Fruit fly (Drosophila melanogaster) whole organism, embryonic: ENCODE data around the gene Gprk2.

Experiments used
- Antp ChIP-seq: fragments of 200-800 bp; sonication (Bioruptor generic); optimal IDR thresholded peaks from 3 replicates; lab custom pipeline; 2016; ENCODE audit warnings: missing biosample characterization, missing genetic modification characterization
- Blimp-1 ChIP-seq: fragments of 200-800 bp; sonication (Bioruptor generic); optimal IDR thresholded peaks from 3 replicates; lab custom pipeline; 2018; ENCODE audit warnings: missing biosample characterization, missing genetic modification characterization, mild to moderate bottlenecking, moderate library complexity, missing genetic modification reagents
- CG11085 ChIP-seq: fragments of 200-800 bp; sonication (Bioruptor generic); IDR thresholded peaks from 2 replicates; pipeline ENCODE4 v1.3.6; 2022; ENCODE audit warnings: missing biosample characterization, missing genetic modification characterization
- CG11247 ChIP-seq: fragments of 200-800 bp; sonication (Bioruptor generic); IDR thresholded peaks from 2 replicates; pipeline ENCODE4 v1.3.6; 2022; ENCODE audit warnings: missing biosample characterization, missing genetic modification characterization
- CG12219 ChIP-seq: fragments of 200-800 bp; sonication (Bioruptor generic); optimal IDR thresholded peaks from 3 replicates; lab custom pipeline; 2018; ENCODE audit warnings: missing biosample characterization, mild to moderate bottlenecking, missing genetic modification characterization
- CG12236 ChIP-seq: fragments of 200-800 bp; sonication (Bioruptor generic); optimal IDR thresholded peaks from 2 replicates; lab custom pipeline; 2016; ENCODE audit warnings: missing biosample characterization, missing genetic modification characterization
- CG12744 ChIP-seq: fragments of 200-800 bp; sonication (Bioruptor generic); optimal IDR thresholded peaks from 2 replicates; lab custom pipeline; 2016; ENCODE audit warnings: missing biosample characterization, missing genetic modification characterization
- CG13296 ChIP-seq: fragments of 200-800 bp; sonication (Bioruptor generic); optimal IDR thresholded peaks from 3 replicates; lab custom pipeline; 2018; ENCODE audit warnings: missing biosample characterization, mild to moderate bottlenecking, missing genetic modification characterization
- CG13424 ChIP-seq: fragments of 200-800 bp; sonication (Bioruptor generic); optimal IDR thresholded peaks from 2 replicates; lab custom pipeline; 2019; ENCODE audit warnings: missing biosample characterization, mild to moderate bottlenecking, missing genetic modification characterization, moderate library complexity
- CG13624 ChIP-seq: fragments of 200-800 bp; sonication (Bioruptor generic); optimal IDR thresholded peaks from 2 replicates; lab custom pipeline; 2016; ENCODE audit warnings: missing biosample characterization, missing genetic modification characterization
- CG13894 ChIP-seq: fragments of 200-800 bp; sonication (Bioruptor generic); optimal IDR thresholded peaks from 3 replicates; lab custom pipeline; 2018; ENCODE audit warnings: missing biosample characterization, mild to moderate bottlenecking, missing genetic modification characterization, moderate library complexity
- CG14050 ChIP-seq: fragments of 200-800 bp; sonication (Bioruptor generic); IDR thresholded peaks from 3 replicates; pipeline ENCODE4 v1.3.6; 2022; ENCODE audit warnings: missing biosample characterization, missing genetic modification characterization
- CG14441 ChIP-seq: fragments of 200-800 bp; sonication (Bioruptor generic); IDR thresholded peaks from 2 replicates; pipeline ENCODE4 v1.3.6; 2022; ENCODE audit warnings: missing biosample characterization, missing genetic modification characterization
- CG15011 ChIP-seq: fragments of 200-800 bp; sonication (Bioruptor generic); optimal IDR thresholded peaks from 3 replicates; lab custom pipeline; 2018; ENCODE audit warnings: missing biosample characterization, mild to moderate bottlenecking, missing genetic modification characterization
- CG1602 ChIP-seq: fragments of 200-800 bp; sonication (Bioruptor generic); optimal IDR thresholded peaks from 3 replicates; lab custom pipeline; 2016; ENCODE audit warnings: missing biosample characterization, missing genetic modification characterization
- CG17385 ChIP-seq: fragments of 200-800 bp; sonication (Bioruptor generic); optimal IDR thresholded peaks from 3 replicates; lab custom pipeline; 2018; ENCODE audit warnings: missing biosample characterization, mild to moderate bottlenecking, missing genetic modification characterization
- CG17568 ChIP-seq: fragments of 200-800 bp; sonication (Bioruptor generic); optimal IDR thresholded peaks from 2 replicates; lab custom pipeline; 2018; ENCODE audit warnings: missing biosample characterization, mild to moderate bottlenecking, missing genetic modification characterization, moderate library complexity
- CG2875 ChIP-seq: fragments of 200-800 bp; sonication (Bioruptor generic); optimal IDR thresholded peaks from 2 replicates; lab custom pipeline; 2017; ENCODE audit warnings: missing biosample characterization, mild to moderate bottlenecking, missing genetic modification characterization, missing genetic modification reagents
- CG31388 ChIP-seq: fragments of 200-800 bp; sonication (Bioruptor generic); optimal IDR thresholded peaks from 2 replicates; lab custom pipeline; 2016; ENCODE audit warnings: missing biosample characterization, missing genetic modification characterization
- CG32767 ChIP-seq: fragments of 200-800 bp; sonication (Bioruptor generic); IDR thresholded peaks from 2 replicates; pipeline ENCODE4 v1.3.6; 2022; ENCODE audit warnings: missing biosample characterization, missing genetic modification characterization
- CG7963 ChIP-seq: fragments of 200-800 bp; sonication (Bioruptor generic); IDR thresholded peaks from 3 replicates; pipeline ENCODE4 v1.3.6; 2022; ENCODE audit warnings: missing biosample characterization, missing genetic modification characterization; ENCODE audit not compliant: partially characterized antibody
- CrebB ChIP-seq: fragments of 200-800 bp; sonication (Bioruptor generic); optimal IDR thresholded peaks from 3 replicates; lab custom pipeline; 2018; ENCODE audit warnings: missing biosample characterization, mild to moderate bottlenecking, missing genetic modification characterization
- Dek ChIP-seq: fragments of 200-800 bp; sonication (Bioruptor generic); optimal IDR thresholded peaks from 3 replicates; lab custom pipeline; 2019; ENCODE audit warnings: missing biosample characterization, mild to moderate bottlenecking, missing genetic modification characterization, moderate library complexity
- Dip2 ChIP-seq: fragments of 200-800 bp; sonication (Bioruptor generic); IDR thresholded peaks from 2 replicates; pipeline ENCODE4 v1.3.6; 2022; ENCODE audit warnings: missing biosample characterization, missing genetic modification characterization
- E2f1 ChIP-seq: fragments of 200-800 bp; sonication (Bioruptor generic); IDR thresholded peaks from 2 replicates; pipeline ENCODE4 v1.3.6; 2022; ENCODE audit warnings: missing biosample characterization, missing genetic modification characterization
- ERR ChIP-seq: fragments of 200-800 bp; sonication (Bioruptor generic); optimal IDR thresholded peaks from 2 replicates; lab custom pipeline; 2016; ENCODE audit warnings: missing biosample characterization, missing genetic modification characterization
- Jarid2 ChIP-seq: fragments of 200-800 bp; sonication (Bioruptor generic); optimal IDR thresholded peaks from 3 replicates; lab custom pipeline; 2017; ENCODE audit warnings: mild to moderate bottlenecking, missing biosample characterization, missing genetic modification reagents, missing genetic modification characterization
- Lhr ChIP-seq: fragments of 200-800 bp; sonication (Bioruptor generic); optimal IDR thresholded peaks from 3 replicates; lab custom pipeline; 2017; ENCODE audit warnings: mild to moderate bottlenecking, missing biosample characterization, missing genetic modification reagents, missing genetic modification characterization
- Mes4 ChIP-seq: fragments of 200-800 bp; sonication (Bioruptor generic); optimal IDR thresholded peaks from 2 replicates; lab custom pipeline; 2016; ENCODE audit warnings: missing biosample characterization, missing genetic modification characterization
- Nf-YA ChIP-seq: fragments of 200-800 bp; sonication (Bioruptor generic); IDR thresholded peaks from 2 replicates; pipeline ENCODE4 v1.3.6; 2022; ENCODE audit warnings: missing biosample characterization, missing genetic modification characterization
- Oaz ChIP-seq: fragments of 200-800 bp; sonication (Bioruptor generic); IDR thresholded peaks from 2 replicates; pipeline ENCODE4 v1.3.6; 2022; ENCODE audit warnings: missing biosample characterization, missing genetic modification characterization
- Optix ChIP-seq: fragments of 200-800 bp; sonication (Bioruptor generic); IDR thresholded peaks from 3 replicates; pipeline ENCODE4 v1.3.6; 2022; ENCODE audit warnings: missing biosample characterization, missing genetic modification characterization
- Ravus ChIP-seq: fragments of 200-800 bp; sonication (Bioruptor generic); IDR thresholded peaks from 2 replicates; pipeline ENCODE4 v1.3.6; 2022; ENCODE audit warnings: missing biosample characterization, missing genetic modification characterization
- Six4 ChIP-seq: fragments of 200-800 bp; sonication (Bioruptor generic); optimal IDR thresholded peaks from 2 replicates; lab custom pipeline; 2016; ENCODE audit warnings: missing biosample characterization, missing genetic modification characterization
- al ChIP-seq: fragments of 200-800 bp; sonication (Bioruptor generic); IDR thresholded peaks from 2 replicates; pipeline ENCODE4 v1.3.6; 2022; ENCODE audit warnings: missing biosample characterization, missing genetic modification characterization
- ase ChIP-seq: fragments of 200-800 bp; sonication (Bioruptor generic); IDR thresholded peaks from 3 replicates; pipeline ENCODE4 v1.3.6; 2022; ENCODE audit warnings: missing biosample characterization, missing genetic modification characterization
- bsh ChIP-seq, 2 experiments: fragments of 200-800 bp; sonication (Bioruptor generic); optimal IDR thresholded peaks; 2 replicates each; lab custom pipeline; 2017 to 2018; ENCODE audit warnings: mild to moderate bottlenecking in 2 of 2, missing biosample characterization in 2 of 2, missing genetic modification characterization in 2 of 2, moderate library complexity in 1 of 2
- cato ChIP-seq: fragments of 200-800 bp; sonication (Bioruptor generic); optimal IDR thresholded peaks from 2 replicates; lab custom pipeline; 2016; ENCODE audit warnings: missing biosample characterization, missing genetic modification characterization, borderline replicate concordance
- ems ChIP-seq: fragments of 200-800 bp; sonication (Bioruptor generic); optimal IDR thresholded peaks from 3 replicates; lab custom pipeline; 2016; ENCODE audit warnings: missing biosample characterization, missing genetic modification characterization
- eyg ChIP-seq: fragments of 200-800 bp; sonication (Bioruptor generic); optimal IDR thresholded peaks from 3 replicates; lab custom pipeline; 2016; ENCODE audit warnings: missing biosample characterization, missing genetic modification characterization
- gce ChIP-seq: fragments of 200-800 bp; sonication (Bioruptor generic); IDR thresholded peaks from 3 replicates; pipeline ENCODE4 v1.3.6; 2022; ENCODE audit warnings: missing biosample characterization, missing genetic modification characterization
- gcm ChIP-seq: fragments of 200-800 bp; sonication (Bioruptor generic); optimal IDR thresholded peaks from 2 replicates; lab custom pipeline; 2019; ENCODE audit warnings: missing biosample characterization, mild to moderate bottlenecking, missing genetic modification characterization, moderate library complexity
- jumu ChIP-seq: fragments of 200-800 bp; sonication (Bioruptor generic); optimal IDR thresholded peaks from 3 replicates; lab custom pipeline; 2016; ENCODE audit warnings: missing biosample characterization, missing genetic modification characterization
- lov ChIP-seq, 2 experiments: fragments of 200-800 bp in 1 of 2; fragments of >200 bp in 1 of 2; sonication (Bioruptor generic) in 1 of 2; IDR thresholded peaks in 1 of 2; optimal IDR thresholded peaks in 1 of 2; 2 replicates in 1 of 2; 3 replicates in 1 of 2; pipeline versions ENCODE4 v1.3.6 to Lab custom; 2017 to 2022; ENCODE audit warnings: missing biosample characterization in 1 of 2, missing genetic modification characterization in 1 of 2
- maf-S ChIP-seq: fragments of 200-800 bp; sonication (Bioruptor generic); optimal IDR thresholded peaks from 2 replicates; lab custom pipeline; 2016; ENCODE audit warnings: missing biosample characterization, missing genetic modification characterization
- otp ChIP-seq: fragments of 200-800 bp; sonication (Bioruptor generic); IDR thresholded peaks from 3 replicates; pipeline ENCODE4, ENCODE4 v1.3.6; 2022; ENCODE audit warnings: missing biosample characterization, missing genetic modification characterization
- pan ChIP-seq, 4 experiments: fragments of >200 bp in 3 of 4; fragments of 200-800 bp in 1 of 4; sonication (Bioruptor generic) in 1 of 4; optimal IDR thresholded peaks in 3 of 4; IDR thresholded peaks in 1 of 4; 2 replicates each; pipeline versions ENCODE4 v1.3.6 to Lab custom; 2017 to 2022; ENCODE audit warnings: missing biosample characterization in 2 of 4, missing genetic modification characterization in 2 of 4, mixed read lengths in 1 of 4
- sob ChIP-seq: fragments of 200-800 bp; sonication (Bioruptor generic); IDR thresholded peaks from 2 replicates; pipeline ENCODE4 v1.3.6; 2022; ENCODE audit warnings: missing biosample characterization, missing genetic modification characterization
- tio ChIP-seq: fragments of 200-800 bp; sonication (Bioruptor generic); optimal IDR thresholded peaks from 2 replicates; lab custom pipeline; 2017; ENCODE audit warnings: missing biosample characterization, missing genetic modification characterization, inconsistent platforms
- tx ChIP-seq: fragments of 200-800 bp; sonication (Bioruptor generic); optimal IDR thresholded peaks from 2 replicates; lab custom pipeline; 2016; ENCODE audit warnings: missing biosample characterization, missing genetic modification characterization

The Gprk2 gene

dm6 chr3R:31424427-31424826, 19.4 kb downstream of the Gprk2 start (continued):
- TF ChIP-seq E2f1 (GFP tag; lab: Robert Waterston, UW) (no peak; the same call in 1 of the 2 replicates), bsh (GFP tag; optimal IDR thresholded peaks at IDR 0.05; lab: Kevin White, UChicago) (no peak), CG1602 (GFP tag; lab: Kevin White, UChicago) (no peak), ase (GFP tag; lab: Robert Waterston, UW) (peak; percentile 34; the same call in 1 of the 3 replicates), CG13424 (tag; lab: Kevin White, UChicago) (no peak), CG12236 (GFP tag; lab: Kevin White, UChicago) (no peak), Dek (tag; lab: Kevin White, UChicago) (no peak), Dip2 (GFP tag; lab: Robert Waterston, UW) (no peak), CG14050 (GFP tag; lab: Robert Waterston, UW) (no peak), otp (GFP tag; lab: Robert Waterston, UW) (no peak), CG31388 (no peak), sob (0 out of 2 replicates have a peak, but pooled peaks have one; percentile 42), cato (GFP tag; lab: Kevin White, UChicago) (no peak), Ravus (GFP tag; lab: Robert Waterston, UW) (no peak), Mes4 (no peak), lov (optimal IDR thresholded peaks at IDR 0.05; lab: Kevin White, UChicago) (no peak), lov (GFP tag; IDR thresholded peaks at IDR 0.05; lab: Robert Waterston, UW) (no peak), jumu (GFP tag; lab: Kevin White, UChicago) (no peak), ERR (no peak), CG2875 (no peak), tx (no peak), CG12219 (GFP tag; lab: Kevin White, UChicago) (no peak), CG17385 (GFP tag; lab: Kevin White, UChicago) (no peak), Lhr (GFP tag; lab: Kevin White, UChicago) (no peak), CG11085 (GFP tag; lab: Robert Waterston, UW) (no peak), pan (optimal IDR thresholded peaks at IDR 0.05; lab: Kevin White, UChicago) (no peak), pan (GFP tag; optimal IDR thresholded peaks at IDR 0.05 in 1 of 2, IDR thresholded peaks at IDR 0.05 in 1 of 2) (peak in 1 of 2 experiments; percentile 32), gce (0 out of 3 replicates have a peak, but pooled peaks have one; percentile 48), Optix (GFP tag; lab: Robert Waterston, UW) (0 out of 3 replicates have a peak, but pooled peaks have one; percentile 18), CG11247 (no peak), gcm (GFP tag; lab: Kevin White, UChicago) (no peak), tio (GFP tag; lab: Kevin White, UChicago) (no peak), Jarid2 (GFP tag; lab: Kevin White, UChicago) (no peak), CG13296 (GFP tag; lab: Kevin White, UChicago) (no peak), CG15011 (GFP tag; lab: Kevin White, UChicago) (no peak), CG13894 (no peak), CG12744 (GFP tag; lab: Kevin White, UChicago) (no peak), CrebB (tag; lab: Kevin White, UChicago) (no peak), Oaz (no peak), CG17568 (no peak), CG14441 (GFP tag; lab: Robert Waterston, UW) (peak; percentile 58), Nf-YA (no peak), CG13624 (GFP tag; lab: Kevin White, UChicago) (no peak), al (0 out of 2 replicates have a peak, but pooled peaks have one; percentile 21), Blimp-1 (GFP tag; lab: Kevin White, UChicago) (no peak), Antp (GFP tag; lab: Kevin White, UChicago) (no peak), maf-S (GFP tag; lab: Kevin White, UChicago) (no peak), eyg (GFP tag; lab: Kevin White, UChicago) (no peak), Six4 (GFP tag; lab: Kevin White, UChicago) (no peak), CG32767 (GFP tag; lab: Robert Waterston, UW) (0 out of 2 replicates have a peak, but pooled peaks have one; percentile 10), CG7963 (GFP tag; lab: Robert Waterston, UW) (no peak), ems (GFP tag; lab: Kevin White, UChicago) (no peak)
